Fruit fly (Drosophila melanogaster) whole organism, embryonic: Measurements from ENCODE around the gene car.

Experiments
- Abd-B ChIP-seq: fragments of 200-800 bp; sonication (Bioruptor generic); optimal IDR thresholded peaks from 2 replicates; lab custom pipeline; 2018; ENCODE audit warnings: missing biosample characterization, mild to moderate bottlenecking, missing genetic modification characterization, moderate library complexity
- Antp ChIP-seq: fragments of 200-800 bp; sonication (Bioruptor generic); optimal IDR thresholded peaks from 3 replicates; lab custom pipeline; 2016; ENCODE audit warnings: missing biosample characterization, missing genetic modification characterization
- CG11247 ChIP-seq: fragments of 200-800 bp; sonication (Bioruptor generic); IDR thresholded peaks from 2 replicates; pipeline ENCODE4 v1.3.6; 2022; ENCODE audit warnings: missing biosample characterization, missing genetic modification characterization
- CG11723 ChIP-seq: fragments of 200-800 bp; sonication (Bioruptor generic); optimal IDR thresholded peaks from 2 replicates; lab custom pipeline; 2017; ENCODE audit warnings: missing biosample characterization, mild to moderate bottlenecking, missing genetic modification characterization
- CG12236 ChIP-seq: fragments of 200-800 bp; sonication (Bioruptor generic); optimal IDR thresholded peaks from 2 replicates; lab custom pipeline; 2016; ENCODE audit warnings: missing biosample characterization, missing genetic modification characterization
- CG12942 ChIP-seq: fragments of 200-800 bp; sonication (Bioruptor generic); optimal IDR thresholded peaks from 3 replicates; lab custom pipeline; 2016; ENCODE audit warnings: missing biosample characterization, missing genetic modification characterization
- CG15514 ChIP-seq: fragments of 200-800 bp; sonication (Bioruptor generic); optimal IDR thresholded peaks from 3 replicates; lab custom pipeline; 2017; ENCODE audit warnings: missing biosample characterization, missing genetic modification characterization, mild to moderate bottlenecking, moderate library complexity, missing genetic modification reagents
- CG1603 ChIP-seq: fragments of 200-800 bp; sonication (Bioruptor generic); optimal IDR thresholded peaks from 2 replicates; lab custom pipeline; 2019; ENCODE audit warnings: missing biosample characterization, mild to moderate bottlenecking, missing genetic modification characterization, moderate library complexity
- CG1792 ChIP-seq: fragments of 200-800 bp; sonication (Bioruptor generic); optimal IDR thresholded peaks from 2 replicates; lab custom pipeline; 2016; ENCODE audit warnings: missing biosample characterization, missing genetic modification characterization
- CG18599 ChIP-seq: fragments of 200-800 bp; sonication (Bioruptor generic); optimal IDR thresholded peaks from 3 replicates; lab custom pipeline; 2017; ENCODE audit warnings: missing biosample characterization, missing genetic modification characterization, mild to moderate bottlenecking, moderate library complexity, missing genetic modification reagents
- CG2116 ChIP-seq: fragments of 200-800 bp; sonication (Bioruptor generic); optimal IDR thresholded peaks from 3 replicates; lab custom pipeline; 2018; ENCODE audit warnings: missing biosample characterization, mild to moderate bottlenecking, missing genetic modification characterization
- CG3995 ChIP-seq: fragments of 200-800 bp; sonication (Bioruptor generic); optimal IDR thresholded peaks from 3 replicates; lab custom pipeline; 2016; ENCODE audit warnings: missing biosample characterization, missing genetic modification characterization
- CG4360 ChIP-seq: fragments of 200-800 bp; sonication (Bioruptor generic); IDR thresholded peaks from 2 replicates; pipeline ENCODE4 v1.3.6; 2022; ENCODE audit warnings: missing biosample characterization, missing genetic modification characterization
- CG43689 ChIP-seq: fragments of 200-800 bp; sonication (Bioruptor generic); IDR thresholded peaks from 2 replicates; pipeline ENCODE4 v1.3.6; 2022; ENCODE audit warnings: missing biosample characterization, missing genetic modification characterization
- CG4707 ChIP-seq: fragments of 200-800 bp; sonication (Bioruptor generic); optimal IDR thresholded peaks from 2 replicates; lab custom pipeline; 2018; ENCODE audit warnings: missing biosample characterization, mild to moderate bottlenecking, missing genetic modification characterization, moderate library complexity
- CG4730 ChIP-seq: fragments of 200-800 bp; sonication (Bioruptor generic); IDR thresholded peaks from 2 replicates; pipeline ENCODE4 v1.3.6; 2022; ENCODE audit warnings: missing biosample characterization, missing genetic modification characterization
- CG6272 ChIP-seq: fragments of 200-800 bp; sonication (Bioruptor generic); IDR thresholded peaks from 2 replicates; pipeline ENCODE4 v1.3.6; 2022; ENCODE audit warnings: missing biosample characterization, missing genetic modification characterization
- CG6689 ChIP-seq: fragments of 200-800 bp; sonication (Bioruptor generic); IDR thresholded peaks from 2 replicates; pipeline ENCODE4 v1.3.6; 2022; ENCODE audit warnings: missing biosample characterization, missing genetic modification characterization
- CG9797 ChIP-seq: fragments of 200-800 bp; sonication (Bioruptor generic); optimal IDR thresholded peaks from 3 replicates; lab custom pipeline; 2018; ENCODE audit warnings: missing biosample characterization, mild to moderate bottlenecking, missing genetic modification characterization
- ERR ChIP-seq: fragments of 200-800 bp; sonication (Bioruptor generic); optimal IDR thresholded peaks from 2 replicates; lab custom pipeline; 2016; ENCODE audit warnings: missing biosample characterization, missing genetic modification characterization
- Ets65A ChIP-seq: fragments of 200-800 bp; sonication (Bioruptor generic); peaks from one replicate; lab custom pipeline; 2016; ENCODE audit warnings: missing biosample characterization, missing genetic modification characterization
- Hr39 ChIP-seq: fragments of >200 bp; optimal IDR thresholded peaks from 2 replicates; lab custom pipeline; 2017
- MESR4 ChIP-seq: fragments of 200-800 bp; sonication (Bioruptor generic); optimal IDR thresholded peaks from 2 replicates; lab custom pipeline; 2018; ENCODE audit warnings: missing biosample characterization, mild to moderate bottlenecking, missing genetic modification characterization, moderate library complexity
- Mrtf ChIP-seq: fragments of 200-800 bp; sonication (Bioruptor generic); IDR thresholded peaks from 3 replicates; pipeline ENCODE4 v1.3.6; 2022; ENCODE audit warnings: missing biosample characterization, missing genetic modification characterization
- NFAT ChIP-seq: fragments of 200-800 bp; sonication (Bioruptor generic); IDR thresholded peaks from 2 replicates; pipeline ENCODE4 v1.3.6; 2022; ENCODE audit warnings: missing biosample characterization, missing genetic modification characterization
- Taf1 ChIP-seq: fragments of 200-800 bp; sonication (Bioruptor generic); IDR thresholded peaks from 2 replicates; pipeline ENCODE4 v1.3.6; 2022; ENCODE audit warnings: missing biosample characterization, missing genetic modification characterization
- Xrp1 ChIP-seq: fragments of 200-800 bp; sonication (Bioruptor generic); IDR thresholded peaks from 2 replicates; pipeline ENCODE4 v1.3.6; 2022; ENCODE audit warnings: missing biosample characterization, missing genetic modification characterization
- abd-A ChIP-seq: fragments of 200-800 bp; sonication (Bioruptor generic); optimal IDR thresholded peaks from 3 replicates; lab custom pipeline; 2019; ENCODE audit warnings: missing biosample characterization, mild to moderate bottlenecking, missing genetic modification characterization, moderate library complexity
- ato ChIP-seq: fragments of 200-800 bp; sonication (Bioruptor generic); IDR thresholded peaks from 2 replicates; pipeline ENCODE4 v1.3.6; 2022; ENCODE audit warnings: missing biosample characterization, missing genetic modification characterization; ENCODE audit not compliant: partially characterized antibody
- bigmax ChIP-seq: fragments of 200-800 bp; sonication (Bioruptor generic); optimal IDR thresholded peaks from 2 replicates; lab custom pipeline; 2018; ENCODE audit warnings: missing biosample characterization, mild to moderate bottlenecking, missing genetic modification characterization
- cad ChIP-seq: fragments of >200 bp; optimal IDR thresholded peaks from 2 replicates; lab custom pipeline; 2017; ENCODE audit warnings: missing biosample characterization, missing genetic modification characterization
- da ChIP-seq: fragments of 200-800 bp; sonication (Bioruptor generic); optimal IDR thresholded peaks from 2 replicates; lab custom pipeline; 2016; ENCODE audit warnings: missing biosample characterization, missing genetic modification characterization
- dysf ChIP-seq: fragments of 200-800 bp; sonication (Bioruptor generic); IDR thresholded peaks from 3 replicates; pipeline ENCODE4 v1.3.6; 2022; ENCODE audit warnings: missing biosample characterization, missing genetic modification characterization
- en ChIP-seq: fragments of 200-800 bp; sonication (Bioruptor generic); optimal IDR thresholded peaks from 2 replicates; lab custom pipeline; 2016; ENCODE audit warnings: missing biosample characterization, missing genetic modification characterization
- esg ChIP-seq: fragments of 200-800 bp; sonication (Bioruptor generic); conservative IDR thresholded peaks from 2 replicates; pipeline ENCODE4 v1.3.6; 2022; ENCODE audit warnings: missing biosample characterization, missing genetic modification characterization
- fd64A ChIP-seq: fragments of 200-800 bp; sonication (Bioruptor generic); optimal IDR thresholded peaks from 3 replicates; lab custom pipeline; 2018; ENCODE audit warnings: missing biosample characterization, mild to moderate bottlenecking, missing genetic modification characterization
- gem ChIP-seq: fragments of 200-800 bp; sonication (Bioruptor generic); optimal IDR thresholded peaks from 2 replicates; lab custom pipeline; 2019; ENCODE audit warnings: missing biosample characterization, mild to moderate bottlenecking, missing genetic modification characterization, moderate library complexity
- grau ChIP-seq: fragments of 200-800 bp; optimal IDR thresholded peaks from 3 replicates; lab custom pipeline; 2019; ENCODE audit warnings: missing biosample characterization, mild to moderate bottlenecking, missing genetic modification characterization, moderate library complexity
- insv ChIP-seq, 2 experiments: fragments of 200-800 bp; sonication (Bioruptor generic); optimal IDR thresholded peaks; 3 replicates each; lab custom pipeline; 2016 to 2018; ENCODE audit warnings: missing biosample characterization in 2 of 2, missing genetic modification characterization in 2 of 2
- knrl ChIP-seq: fragments of 200-800 bp; sonication (Bioruptor generic); IDR thresholded peaks from 3 replicates; pipeline ENCODE4 v1.3.6; 2022; ENCODE audit warnings: missing biosample characterization, missing genetic modification characterization; ENCODE audit not compliant: partially characterized antibody
- lola ChIP-seq, 3 experiments: fragments of >200 bp in 2 of 3; fragments of 200-800 bp in 1 of 3; sonication (Bioruptor generic) in 1 of 3; optimal IDR thresholded peaks; 2 replicates each; lab custom pipeline; 2017 to 2019; ENCODE audit warnings: missing biosample characterization in 3 of 3, missing genetic modification characterization in 3 of 3, mild to moderate bottlenecking in 1 of 3, moderate library complexity in 1 of 3
- lov ChIP-seq, 2 experiments: fragments of 200-800 bp in 1 of 2; fragments of >200 bp in 1 of 2; sonication (Bioruptor generic) in 1 of 2; IDR thresholded peaks in 1 of 2; optimal IDR thresholded peaks in 1 of 2; 2 replicates in 1 of 2; 3 replicates in 1 of 2; pipeline versions ENCODE4 v1.3.6 to Lab custom; 2017 to 2022; ENCODE audit warnings: missing biosample characterization in 1 of 2, missing genetic modification characterization in 1 of 2
- luna ChIP-seq: fragments of 200-800 bp; sonication (Bioruptor generic); optimal IDR thresholded peaks from 2 replicates; lab custom pipeline; 2016; ENCODE audit warnings: missing biosample characterization, missing genetic modification characterization
- pfk ChIP-seq: fragments of 200-800 bp; sonication (Bioruptor generic); optimal IDR thresholded peaks from 2 replicates; lab custom pipeline; 2018; ENCODE audit warnings: missing biosample characterization, mild to moderate bottlenecking, missing genetic modification characterization, moderate library complexity
- pum ChIP-seq: fragments of 200-800 bp; sonication (Bioruptor generic); optimal IDR thresholded peaks from 2 replicates; lab custom pipeline; 2016; ENCODE audit warnings: missing biosample characterization, missing genetic modification characterization
- ranshi ChIP-seq: fragments of 200-800 bp; sonication (Bioruptor generic); IDR thresholded peaks from 2 replicates; pipeline ENCODE4 v1.3.6; 2022; ENCODE audit warnings: missing biosample characterization, missing genetic modification characterization
- salm ChIP-seq: fragments of 200-800 bp; sonication (Bioruptor generic); optimal IDR thresholded peaks from 2 replicates; lab custom pipeline; 2018; ENCODE audit warnings: missing biosample characterization, mild to moderate bottlenecking, missing genetic modification characterization
- sqz ChIP-seq: fragments of 200-800 bp; sonication (Bioruptor generic); optimal IDR thresholded peaks from 3 replicates; lab custom pipeline; 2018; ENCODE audit warnings: missing biosample characterization, mild to moderate bottlenecking, missing genetic modification characterization
- wor ChIP-seq: fragments of 200-800 bp; sonication (Bioruptor generic); IDR thresholded peaks from 2 replicates; pipeline ENCODE4 v1.3.6; 2022; ENCODE audit warnings: missing biosample characterization, missing genetic modification characterization
- zen ChIP-seq: fragments of 200-800 bp; sonication (Bioruptor generic); optimal IDR thresholded peaks from 3 replicates; lab custom pipeline; 2018; ENCODE audit warnings: missing biosample characterization, mild to moderate bottlenecking, missing genetic modification characterization, moderate library complexity

Gene car

DNA sequence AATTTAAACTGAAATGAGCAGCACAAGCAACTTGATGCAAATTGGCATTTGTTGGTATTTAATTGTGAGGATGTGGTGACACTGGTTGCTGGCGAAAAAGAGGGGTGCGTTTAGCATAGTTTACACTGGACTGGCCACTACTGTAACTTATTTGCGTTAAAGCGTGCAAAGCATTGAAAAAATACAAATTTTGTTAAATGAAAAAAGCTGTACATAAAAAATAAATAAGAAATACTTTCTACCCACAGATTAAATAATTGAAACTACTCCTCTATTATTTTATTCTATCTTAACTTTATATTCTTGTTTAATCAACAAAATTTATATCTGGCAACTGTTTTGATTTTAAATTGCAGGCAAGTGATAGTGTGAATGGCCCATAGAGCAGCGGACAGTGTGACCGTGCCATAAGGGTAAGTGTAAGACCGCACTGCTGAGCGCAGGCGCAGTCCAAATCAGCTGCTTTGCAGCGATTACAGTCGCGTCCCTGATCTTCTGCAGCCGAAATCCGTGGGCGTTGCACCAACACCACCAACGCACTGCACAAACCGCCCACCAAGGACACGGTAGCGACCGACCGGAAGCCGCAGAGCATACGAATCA is at the start of gene car, which contains the start of gene Grip84 (continued):
- TF ChIP-seq abd-A (tag; lab: Kevin White, UChicago) (no peak), dysf (GFP tag; lab: Robert Waterston, UW) (peak; percentile 80), Hr39 (lab: Kevin White, UChicago) (no peak), insv (GFP tag; optimal IDR thresholded peaks at IDR 0.05; lab: Kevin White, UChicago) (peak in 1 of 2 experiments; percentile 36), esg (GFP tag; lab: Robert Waterston, UW) (peak; percentile 67), lola (GFP tag; optimal IDR thresholded peaks at IDR 0.05; lab: Kevin White, UChicago) (peak in 1 of 3 experiments; percentile 76), NFAT (GFP tag; lab: Robert Waterston, UW) (0 out of 2 replicates have a peak, but pooled peaks have one; percentile 15), knrl (GFP tag; lab: Robert Waterston, UW) (no peak), cad (no peak), Xrp1 (GFP tag; lab: Robert Waterston, UW) (peak; percentile 66), CG6272 (GFP tag; lab: Robert Waterston, UW) (peak; percentile 74), CG11723 (no peak), CG6689 (GFP tag; lab: Robert Waterston, UW) (peak; percentile 79; the same call in 1 of the 2 replicates), Antp (GFP tag; lab: Kevin White, UChicago) (peak; percentile 44), Ets65A (GFP tag; lab: Kevin White, UChicago) (peak; percentile 95), CG1603 (tag; lab: Kevin White, UChicago) (no peak), bigmax (GFP tag; lab: Kevin White, UChicago) (no peak), CG3995 (GFP tag; lab: Kevin White, UChicago) (peak; percentile 45), sqz (no peak), pfk (GFP tag; lab: Kevin White, UChicago) (no peak), CG4707 (GFP tag; lab: Kevin White, UChicago) (no peak), gem (tag; lab: Kevin White, UChicago) (peak; percentile 86), CG18599 (no peak), ERR (GFP tag; lab: Kevin White, UChicago) (no peak), salm (tag; lab: Kevin White, UChicago) (no peak), CG11247 (GFP tag; lab: Robert Waterston, UW) (0 out of 2 replicates have a peak, but pooled peaks have one; percentile 29), Taf1 (GFP tag; lab: Robert Waterston, UW) (peak; percentile 44; the same call in 1 of the 2 replicates), CG15514 (GFP tag; lab: Kevin White, UChicago) (no peak), Mrtf (GFP tag; lab: Robert Waterston, UW) (0 out of 3 replicates have a peak, but pooled peaks have one; percentile 48), Abd-B (GFP tag; lab: Kevin White, UChicago) (peak; percentile 82), CG1792 (GFP tag; lab: Kevin White, UChicago) (no peak), en (GFP tag; lab: Kevin White, UChicago) (no peak), ato (GFP tag; lab: Robert Waterston, UW) (no peak), luna (no peak), da (GFP tag; lab: Kevin White, UChicago) (peak; percentile 25), CG4730 (GFP tag; lab: Robert Waterston, UW) (peak; percentile 50), lov (optimal IDR thresholded peaks at IDR 0.05; lab: Kevin White, UChicago) (no peak), lov (GFP tag; IDR thresholded peaks at IDR 0.05; lab: Robert Waterston, UW) (no peak), wor (0 out of 2 replicates have a peak, but pooled peaks have one; percentile 16), CG43689 (GFP tag; lab: Robert Waterston, UW) (peak; percentile 38; the same call in 1 of the 2 replicates), grau (tag; lab: Kevin White, UChicago) (peak; percentile 81), fd64A (GFP tag; lab: Kevin White, UChicago) (no peak), CG12942 (peak; percentile 46), ranshi (GFP tag; lab: Robert Waterston, UW) (peak; percentile 46; the same call in 1 of the 2 replicates), pum (GFP tag; lab: Kevin White, UChicago) (peak; percentile 72), CG2116 (GFP tag; lab: Kevin White, UChicago) (peak; percentile 52), MESR4 (GFP tag; lab: Kevin White, UChicago) (peak; percentile 56), CG9797 (GFP tag; lab: Kevin White, UChicago) (peak; percentile 77), zen (tag; lab: Kevin White, UChicago) (peak; percentile 61), CG12236 (GFP tag; lab: Kevin White, UChicago) (peak; percentile 31), CG4360 (no peak)
